Fruit fly (Drosophila melanogaster) whole organism, pupa: ENCODE data around the gene CCT2.

Source experiments
- CG10348 ChIP-seq: fragments of 200-800 bp; sonication (Bioruptor generic); IDR thresholded peaks from 2 replicates; pipeline ENCODE4 v1.3.6; 2022; ENCODE audit warnings: missing biosample characterization, missing genetic modification characterization
- CG14655 ChIP-seq: fragments of 200-800 bp; sonication (Bioruptor generic); optimal IDR thresholded peaks from 3 replicates; lab custom pipeline; 2017; ENCODE audit warnings: mild to moderate bottlenecking, missing biosample characterization, missing genetic modification reagents, missing genetic modification characterization
- CG9948 ChIP-seq: fragments of 200-800 bp; sonication (Bioruptor generic); optimal IDR thresholded peaks from 2 replicates; lab custom pipeline; 2018; ENCODE audit warnings: missing biosample characterization, mild to moderate bottlenecking, missing genetic modification characterization, moderate library complexity
- Ets98B ChIP-seq: fragments of 200-800 bp; sonication (Bioruptor generic); IDR thresholded peaks from 2 replicates; pipeline ENCODE4 v1.3.6; 2022; ENCODE audit warnings: missing biosample characterization, missing genetic modification characterization
- Pif1A ChIP-seq: fragments of 200-800 bp; sonication (Bioruptor generic); optimal IDR thresholded peaks from 3 replicates; lab custom pipeline; 2016; ENCODE audit warnings: missing biosample characterization, missing genetic modification characterization
- fd96Ca ChIP-seq: fragments of 200-800 bp; sonication (Bioruptor generic); IDR thresholded peaks from 3 replicates; pipeline ENCODE4 v1.3.6; 2022; ENCODE audit warnings: missing biosample characterization, missing genetic modification characterization
- gl ChIP-seq: fragments of 200-800 bp; sonication (Bioruptor generic); optimal IDR thresholded peaks from 2 replicates; lab custom pipeline; 2018; ENCODE audit warnings: missing biosample characterization, mild to moderate bottlenecking, missing genetic modification characterization

- TF ChIP-seq gl (tag; lab: Kevin White, UChicago) (no peak), CG10348 (no peak), Pif1A (GFP tag; lab: Kevin White, UChicago) (no peak), Ets98B (GFP tag; lab: Robert Waterston, UW) (no peak), fd96Ca (GFP tag; lab: Robert Waterston, UW) (no peak), CG9948 (no peak), CG14655 (GFP tag; lab: Kevin White, UChicago) (no peak)
Measured at dm6 chrX:9093912-9094311, 4.6 kb downstream of the CCT2 start.
